Fruit fly (Drosophila melanogaster) whole organism, wandering third instar larva: ENCODE results near the gene Ogg1.

Experiments
- Abd-B ChIP-seq: fragments of >200 bp; optimal IDR thresholded peaks from 2 replicates; lab custom pipeline; 2017; ENCODE audit warnings: missing biosample characterization, missing genetic modification characterization
- CG32264 ChIP-seq: fragments of 200-800 bp; sonication (Bioruptor generic); optimal IDR thresholded peaks from 2 replicates; lab custom pipeline; 2016; ENCODE audit warnings: missing biosample characterization, missing genetic modification characterization
- CG9705 ChIP-seq: fragments of 200-800 bp; sonication (Bioruptor generic); optimal IDR thresholded peaks from 2 replicates; lab custom pipeline; 2018; ENCODE audit warnings: missing biosample characterization, mild to moderate bottlenecking, missing genetic modification characterization
- CrebA ChIP-seq: fragments of 200-800 bp; sonication (Bioruptor generic); optimal IDR thresholded peaks from 2 replicates; lab custom pipeline; 2016; ENCODE audit warnings: missing biosample characterization, mild to moderate bottlenecking, missing genetic modification characterization, borderline replicate concordance
- Dfd ChIP-seq: fragments of >200 bp; optimal IDR thresholded peaks from 2 replicates; lab custom pipeline; 2017; ENCODE audit warnings: missing biosample characterization, missing genetic modification characterization
- Dif ChIP-seq: fragments of 200-275, 200-300 bp; sonication (Bioruptor generic); optimal IDR thresholded peaks from 2 replicates; lab custom pipeline; 2018; ENCODE audit warnings: missing biosample characterization, missing genetic modification characterization; ENCODE audit not compliant: partially characterized antibody
- GATAd ChIP-seq: sonication (Bioruptor generic); optimal IDR thresholded peaks from 2 replicates; lab custom pipeline; 2016; ENCODE audit warnings: missing biosample characterization, missing genetic modification characterization
- HLH106 ChIP-seq: fragments of 200-800 bp; optimal IDR thresholded peaks from 3 replicates; lab custom pipeline; 2019; ENCODE audit warnings: missing biosample characterization, mild to moderate bottlenecking, missing genetic modification characterization, moderate library complexity
- Hnf4 ChIP-seq: fragments of 200-800 bp; sonication (Bioruptor generic); optimal IDR thresholded peaks from 2 replicates; lab custom pipeline; 2016; ENCODE audit warnings: missing biosample characterization, mild to moderate bottlenecking, missing genetic modification characterization
- Hr78 ChIP-seq: fragments of >200 bp; optimal IDR thresholded peaks from 2 replicates; lab custom pipeline; 2017; ENCODE audit warnings: missing biosample characterization, missing genetic modification characterization
- Hr83 ChIP-seq: fragments of 200-300 bp; sonication (Bioruptor generic); optimal IDR thresholded peaks from 2 replicates; lab custom pipeline; 2016; ENCODE audit warnings: missing biosample characterization, mild to moderate bottlenecking, missing genetic modification characterization, moderate library complexity; ENCODE audit not compliant: poor library complexity, severe bottlenecking
- Jra ChIP-seq: sonication (Bioruptor generic); optimal IDR thresholded peaks from 2 replicates; lab custom pipeline; 2016; ENCODE audit warnings: missing biosample characterization, missing genetic modification characterization
- Mio ChIP-seq: sonication (Bioruptor generic); optimal IDR thresholded peaks from 2 replicates; lab custom pipeline; 2016; ENCODE audit warnings: missing biosample characterization, missing genetic modification characterization
- Myc ChIP-seq: fragments of >200 bp; optimal IDR thresholded peaks from 2 replicates; lab custom pipeline; 2017
- N ChIP-seq: fragments of >200 bp; optimal IDR thresholded peaks from 2 replicates; lab custom pipeline; 2018; ENCODE audit warnings: missing biosample characterization, missing external identifiers, missing genetic modification characterization
- OdsH ChIP-seq: fragments of 200-800 bp; sonication (Bioruptor generic); optimal IDR thresholded peaks from 2 replicates; lab custom pipeline; 2016; ENCODE audit warnings: missing biosample characterization, mild to moderate bottlenecking, missing genetic modification characterization
- Rel ChIP-seq, 2 experiments: fragments of 200-800 bp; sonication (Bioruptor generic) in 1 of 2; optimal IDR thresholded peaks; 2 replicates in 1 of 2; 3 replicates in 1 of 2; lab custom pipeline; 2016 to 2019; ENCODE audit warnings: mild to moderate bottlenecking in 2 of 2, missing biosample characterization in 2 of 2, missing genetic modification characterization in 2 of 2, moderate library complexity in 1 of 2
- Sp1 ChIP-seq: fragments of 200-800 bp; sonication (Bioruptor generic); optimal IDR thresholded peaks from 3 replicates; lab custom pipeline; 2019; ENCODE audit warnings: missing biosample characterization, mild to moderate bottlenecking, missing genetic modification characterization, moderate library complexity
- Vsx2 ChIP-seq: fragments of 200-300, 225-300 bp; sonication (Bioruptor generic); optimal IDR thresholded peaks from 2 replicates; lab custom pipeline; 2018; ENCODE audit warnings: missing biosample characterization, missing genetic modification characterization; ENCODE audit not compliant: partially characterized antibody
- br ChIP-seq: fragments of 200-800 bp; sonication (Bioruptor generic); optimal IDR thresholded peaks from 2 replicates; lab custom pipeline; 2016; ENCODE audit warnings: missing biosample characterization, missing genetic modification characterization
- brk ChIP-seq: fragments of 200-800 bp; sonication (Bioruptor generic); optimal IDR thresholded peaks from 2 replicates; lab custom pipeline; 2016; ENCODE audit warnings: missing biosample characterization, mild to moderate bottlenecking, missing genetic modification characterization
- dl ChIP-seq, 2 experiments: fragments of 175-275, 200-275 bp in 1 of 2; fragments of 200-275 bp in 1 of 2; sonication (Bioruptor generic); optimal IDR thresholded peaks; lab custom pipeline; 2018; ENCODE audit warnings: mild to moderate bottlenecking in 2 of 2, missing biosample characterization in 2 of 2, missing genetic modification characterization in 2 of 2, moderate library complexity in 2 of 2; ENCODE audit not compliant: partially characterized antibody in 2 of 2, insufficient read depth in 1 of 2
- dmrt93B ChIP-seq: fragments of 200-800 bp; sonication (Bioruptor generic); optimal IDR thresholded peaks from 2 replicates; lab custom pipeline; 2018; ENCODE audit warnings: missing biosample characterization, mild to moderate bottlenecking, missing genetic modification characterization
- dsf ChIP-seq: sonication (Bioruptor generic); optimal IDR thresholded peaks from 2 replicates; lab custom pipeline; 2016; ENCODE audit warnings: missing biosample characterization, missing genetic modification characterization, borderline replicate concordance
- ey ChIP-seq: fragments of 200-800 bp; sonication (Bioruptor generic); optimal IDR thresholded peaks from 2 replicates; lab custom pipeline; 2016; ENCODE audit warnings: missing biosample characterization, missing genetic modification characterization
- foxo ChIP-seq, 2 experiments: fragments of 200-800 bp; sonication (Bioruptor generic); optimal IDR thresholded peaks; 2 replicates in 1 of 2; 3 replicates in 1 of 2; lab custom pipeline; 2016 to 2017; ENCODE audit warnings: missing biosample characterization in 2 of 2, missing genetic modification characterization in 2 of 2
- fru ChIP-seq: fragments of 200-800 bp; sonication (Bioruptor generic); optimal IDR thresholded peaks from 3 replicates; lab custom pipeline; 2016; ENCODE audit warnings: missing biosample characterization, mild to moderate bottlenecking, missing genetic modification characterization
- h ChIP-seq: fragments of 200-800 bp; sonication (Bioruptor generic); optimal IDR thresholded peaks from 3 replicates; lab custom pipeline; 2016; ENCODE audit warnings: missing biosample characterization, mild to moderate bottlenecking, missing genetic modification characterization
- jim ChIP-seq: fragments of 175-275, 200-325 bp; sonication (Bioruptor generic); optimal IDR thresholded peaks from 2 replicates; lab custom pipeline; 2016; ENCODE audit warnings: missing biosample characterization, mild to moderate bottlenecking, missing genetic modification characterization
- lola ChIP-seq: fragments of >200 bp; optimal IDR thresholded peaks from 2 replicates; lab custom pipeline; 2017; ENCODE audit warnings: missing biosample characterization, missing genetic modification characterization
- pan ChIP-seq: fragments of >200 bp; optimal IDR thresholded peaks from 2 replicates; lab custom pipeline; 2017
- psq ChIP-seq: fragments of 200-800 bp; sonication (Bioruptor generic); optimal IDR thresholded peaks from 3 replicates; lab custom pipeline; 2017; ENCODE audit warnings: missing biosample characterization, mild to moderate bottlenecking, missing genetic modification characterization, moderate library complexity
- rgr ChIP-seq: fragments of 200-800 bp; sonication (Bioruptor generic); optimal IDR thresholded peaks from 3 replicates; lab custom pipeline; 2016; ENCODE audit warnings: missing biosample characterization, mild to moderate bottlenecking, missing genetic modification characterization
- sage ChIP-seq: fragments of 200-800 bp; sonication (Bioruptor generic); optimal IDR thresholded peaks from 2 replicates; lab custom pipeline; 2016; ENCODE audit warnings: missing biosample characterization, mild to moderate bottlenecking, missing genetic modification characterization
- sv ChIP-seq: fragments of 200-800 bp; sonication (Bioruptor generic); optimal IDR thresholded peaks from 3 replicates; lab custom pipeline; 2016; ENCODE audit warnings: missing biosample characterization, missing genetic modification characterization
- tai ChIP-seq: sonication (Bioruptor generic); optimal IDR thresholded peaks from 2 replicates; lab custom pipeline; 2016; ENCODE audit warnings: missing biosample characterization, missing genetic modification characterization
- usp ChIP-seq: fragments of >200 bp; optimal IDR thresholded peaks from 2 replicates; lab custom pipeline; 2017; ENCODE audit warnings: missing biosample characterization, missing genetic modification characterization
- woc ChIP-seq: sonication (Bioruptor generic); optimal IDR thresholded peaks from 2 replicates; lab custom pipeline; 2016; ENCODE audit warnings: missing biosample characterization, mild to moderate bottlenecking, missing genetic modification characterization

Gene Ogg1

DNA sequence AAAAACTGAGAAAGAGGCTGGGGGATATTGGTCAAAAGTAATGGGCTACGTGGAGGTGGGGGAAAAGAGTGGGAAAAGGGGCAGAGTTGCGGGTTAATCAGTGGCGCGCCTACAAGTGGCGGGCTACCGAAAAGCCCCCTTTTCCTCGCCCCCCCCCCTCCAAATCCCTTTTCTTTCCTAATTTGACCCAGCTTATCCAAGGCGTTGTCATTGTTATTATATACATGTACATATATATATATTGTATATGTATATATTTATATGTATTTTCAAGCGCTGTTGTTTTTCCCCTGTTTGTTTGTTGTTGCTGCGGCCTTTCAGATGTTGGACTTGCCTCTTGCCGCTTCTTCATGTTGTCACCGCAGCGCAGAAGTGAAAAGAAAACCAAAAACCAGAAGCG lies 23.1 kb upstream of the Ogg1 start:
- no peak for TF ChIP-seq rgr
- no peak for TF ChIP-seq brk (GFP tag; lab: Kevin White, UChicago)
- no peak for TF ChIP-seq tai
- TF ChIP-seq lola, result no peak
- no peak for TF ChIP-seq dmrt93B (GFP tag; lab: Kevin White, UChicago)
- TF ChIP-seq Myc (lab: Kevin White, UChicago), result no peak
- TF ChIP-seq CG32264 (GFP tag; lab: Kevin White, UChicago), result no peak
- TF ChIP-seq dsf (GFP tag; lab: Kevin White, UChicago), result no peak
- no peak for TF ChIP-seq Dif
- no peak for TF ChIP-seq CG9705 (GFP tag; lab: Kevin White, UChicago)
- TF ChIP-seq ey (GFP tag; lab: Kevin White, UChicago), result no peak
- no peak for TF ChIP-seq HLH106 (tag; lab: Kevin White, UChicago)
- no peak for TF ChIP-seq psq (GFP tag; lab: Kevin White, UChicago)
- TF ChIP-seq Rel (GFP tag; optimal IDR thresholded peaks at IDR 0.05; lab: Kevin White, UChicago), result no peak
- TF ChIP-seq Rel (tag; optimal IDR thresholded peaks at IDR 0.05; lab: Kevin White, UChicago), result no peak
- no peak for TF ChIP-seq sage (GFP tag; lab: Kevin White, UChicago)
- no peak for TF ChIP-seq N (GFP tag; lab: Kevin White, UChicago)

DNA sequence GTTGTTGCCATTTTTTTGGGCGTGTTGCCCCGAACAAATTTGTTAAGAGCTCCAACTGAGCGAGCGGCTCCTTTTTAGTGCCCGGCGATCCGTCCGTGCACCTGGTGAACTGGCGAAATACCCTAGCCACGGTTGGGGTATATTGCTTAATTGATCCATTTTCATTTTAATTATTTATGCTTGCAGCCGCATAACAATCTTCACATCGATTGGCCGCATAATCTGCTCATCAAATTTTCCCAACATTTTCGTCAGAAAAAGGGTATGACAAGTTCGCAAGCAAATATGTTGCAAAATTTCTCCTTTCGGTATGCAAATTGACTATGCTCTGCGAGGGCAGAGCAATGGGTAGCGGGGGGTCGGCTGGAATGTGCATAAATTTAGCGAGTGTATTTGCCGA lies 22.4 kb upstream of the Ogg1 start:
- TF ChIP-seq Rel (GFP tag; optimal IDR thresholded peaks at IDR 0.05; lab: Kevin White, UChicago) (no peak), Rel (tag; optimal IDR thresholded peaks at IDR 0.05; lab: Kevin White, UChicago) (no peak), usp (GFP tag; lab: Kevin White, UChicago) (no peak), Dif (no peak), sv (GFP tag; lab: Kevin White, UChicago) (no peak), h (GFP tag; lab: Kevin White, UChicago) (peak; percentile 64), CrebA (GFP tag; lab: Kevin White, UChicago) (no peak), jim (GFP tag; lab: Kevin White, UChicago) (no peak), CG32264 (GFP tag; lab: Kevin White, UChicago) (no peak), sage (GFP tag; lab: Kevin White, UChicago) (no peak), N (GFP tag; lab: Kevin White, UChicago) (no peak), Abd-B (GFP tag; lab: Kevin White, UChicago) (no peak), lola (no peak), GATAd (GFP tag; lab: Kevin White, UChicago) (no peak), pan (lab: Kevin White, UChicago) (no peak), Hr83 (GFP tag; lab: Kevin White, UChicago) (no peak), tai (no peak), br (GFP tag; lab: Kevin White, UChicago) (peak; percentile 70), Mio (GFP tag; lab: Kevin White, UChicago) (no peak), Hr78 (GFP tag; lab: Kevin White, UChicago) (no peak), Dfd (GFP tag; lab: Kevin White, UChicago) (peak; percentile 23), woc (peak; percentile 67), HLH106 (tag; lab: Kevin White, UChicago) (peak; percentile 67), dsf (GFP tag; lab: Kevin White, UChicago) (no peak), foxo (GFP tag; optimal IDR thresholded peaks at IDR 0.05; lab: Kevin White, UChicago) (peak in 1 of 2 experiments; percentile 74), OdsH (GFP tag; lab: Kevin White, UChicago) (peak; percentile 53), dl (GFP tag; optimal IDR thresholded peaks at IDR 0.05; lab: Kevin White, UChicago; ENCODE audit: insufficient read depth in 1 of 2, partially characterized antibody in 2 of 2) (no peak), Hnf4 (GFP tag; lab: Kevin White, UChicago) (peak; percentile 57), dmrt93B (GFP tag; lab: Kevin White, UChicago) (peak; percentile 30), psq (GFP tag; lab: Kevin White, UChicago) (peak; percentile 21), Jra (GFP tag; lab: Kevin White, UChicago) (no peak), Sp1 (peak; percentile 64), ey (GFP tag; lab: Kevin White, UChicago) (peak; percentile 80), Myc (lab: Kevin White, UChicago) (no peak), fru (GFP tag; lab: Kevin White, UChicago) (peak; percentile 66), brk (GFP tag; lab: Kevin White, UChicago) (no peak), rgr (peak; percentile 57), CG9705 (GFP tag; lab: Kevin White, UChicago) (no peak), Vsx2 (no peak)
